Worm (Caenorhabditis elegans) whole organism, L2 larva: Measurements from ENCODE around the gene xbx-3.

ENCODE experiments used
- lsy-2 ChIP-seq, 2 experiments: fragments of 150-350 bp in 1 of 2; sonication (generic microtip) in 1 of 2; optimal IDR thresholded peaks; 2 replicates each; lab custom pipeline; 2014 to 2017; ENCODE audit warnings: missing biosample characterization in 2 of 2, missing genetic modification characterization in 2 of 2
- unc-62 ChIP-seq: fragments of 150-350 bp; optimal IDR thresholded peaks from 2 replicates; lab custom pipeline; 2014; ENCODE audit warnings: missing biosample characterization, missing genetic modification reagents, missing genetic modification characterization

DNA sequence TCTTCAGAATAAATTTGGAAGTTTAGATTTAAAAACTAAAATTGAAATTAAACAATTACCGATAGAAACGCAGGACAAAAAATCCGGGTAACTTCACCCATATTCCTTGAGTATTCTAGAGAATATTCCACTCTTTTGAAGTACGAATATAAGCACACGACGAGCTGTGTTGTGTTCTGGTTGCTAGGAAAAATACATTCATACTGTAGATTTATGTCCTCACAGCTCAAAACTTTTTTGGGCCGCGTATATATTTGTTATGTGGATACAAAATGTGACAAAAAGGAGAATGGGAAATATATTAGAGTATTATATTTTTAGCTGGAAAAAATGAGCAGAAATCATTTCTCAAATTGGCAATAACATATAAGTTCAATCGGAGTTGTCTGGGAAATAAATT lies 2.5 kb upstream of the xbx-3 start, which contains the start of gene M04D8.5:
- TF ChIP-seq unc-62 (GFP tag; lab: Kevin White, UChicago) (no peak), lsy-2 (tag; optimal IDR thresholded peaks at IDR 0.05; lab: Kevin White, UChicago) (no peak)
